Fruit fly (Drosophila melanogaster) whole organism, embryonic: ENCODE data around the gene CG14079.

Experiments
- BtbVII ChIP-seq: fragments of 200-800 bp; sonication (Bioruptor generic); optimal IDR thresholded peaks from 3 replicates; lab custom pipeline; 2017; ENCODE audit warnings: missing biosample characterization, mild to moderate bottlenecking, missing genetic modification characterization
- CG10431 ChIP-seq: fragments of 200-800 bp; sonication (Bioruptor generic); optimal IDR thresholded peaks from 3 replicates; lab custom pipeline; 2018; ENCODE audit warnings: missing biosample characterization, mild to moderate bottlenecking, missing genetic modification characterization
- CG10543 ChIP-seq: fragments of 200-800 bp; sonication (Bioruptor generic); optimal IDR thresholded peaks from 3 replicates; lab custom pipeline; 2017; ENCODE audit warnings: missing biosample characterization, mild to moderate bottlenecking, missing genetic modification characterization, moderate library complexity
- CG10565 ChIP-seq: fragments of 200-800 bp; sonication (Bioruptor generic); optimal IDR thresholded peaks from 3 replicates; lab custom pipeline; 2016; ENCODE audit warnings: missing biosample characterization, mild to moderate bottlenecking, missing genetic modification characterization
- CG11456 ChIP-seq: fragments of 200-800 bp; sonication (Bioruptor generic); IDR thresholded peaks from 3 replicates; pipeline ENCODE4 v1.3.6; 2022; ENCODE audit warnings: missing biosample characterization, missing genetic modification characterization
- CG11696 ChIP-seq: fragments of 200-800 bp; sonication (Bioruptor generic); IDR thresholded peaks from 2 replicates; pipeline ENCODE4 v1.3.6; 2022; ENCODE audit warnings: missing biosample characterization, missing genetic modification characterization
- CG12299 ChIP-seq: fragments of 200-800 bp; sonication (Bioruptor generic); optimal IDR thresholded peaks from 2 replicates; lab custom pipeline; 2018; ENCODE audit warnings: missing biosample characterization, mild to moderate bottlenecking, missing genetic modification characterization
- CG13424 ChIP-seq: fragments of 200-800 bp; sonication (Bioruptor generic); optimal IDR thresholded peaks from 2 replicates; lab custom pipeline; 2019; ENCODE audit warnings: missing biosample characterization, mild to moderate bottlenecking, missing genetic modification characterization, moderate library complexity
- CG13624 ChIP-seq: fragments of 200-800 bp; sonication (Bioruptor generic); optimal IDR thresholded peaks from 2 replicates; lab custom pipeline; 2016; ENCODE audit warnings: missing biosample characterization, missing genetic modification characterization
- CG14710 ChIP-seq: fragments of 200-800 bp; sonication (Bioruptor generic); optimal IDR thresholded peaks from 3 replicates; lab custom pipeline; 2019; ENCODE audit warnings: missing biosample characterization, mild to moderate bottlenecking, missing genetic modification characterization, moderate library complexity
- CG14860 ChIP-seq: fragments of 200-800 bp; sonication (Bioruptor generic); IDR thresholded peaks from 3 replicates; pipeline ENCODE4 v1.3.6; 2022; ENCODE audit warnings: missing biosample characterization, missing genetic modification characterization; ENCODE audit not compliant: partially characterized antibody
- CG15514 ChIP-seq: fragments of 200-800 bp; sonication (Bioruptor generic); optimal IDR thresholded peaks from 3 replicates; lab custom pipeline; 2017; ENCODE audit warnings: missing biosample characterization, missing genetic modification characterization, mild to moderate bottlenecking, moderate library complexity, missing genetic modification reagents
- CG16815 ChIP-seq: fragments of 200-800 bp; sonication (Bioruptor generic); optimal IDR thresholded peaks from 3 replicates; lab custom pipeline; 2017; ENCODE audit warnings: missing biosample characterization, mild to moderate bottlenecking, missing genetic modification characterization
- CG17385 ChIP-seq: fragments of 200-800 bp; sonication (Bioruptor generic); optimal IDR thresholded peaks from 3 replicates; lab custom pipeline; 2018; ENCODE audit warnings: missing biosample characterization, mild to moderate bottlenecking, missing genetic modification characterization
- CG17568 ChIP-seq: fragments of 200-800 bp; sonication (Bioruptor generic); optimal IDR thresholded peaks from 2 replicates; lab custom pipeline; 2018; ENCODE audit warnings: missing biosample characterization, mild to moderate bottlenecking, missing genetic modification characterization, moderate library complexity
- CG18262 ChIP-seq: fragments of 200-800 bp; optimal IDR thresholded peaks from 3 replicates; lab custom pipeline; 2019; ENCODE audit warnings: missing biosample characterization, mild to moderate bottlenecking, missing genetic modification characterization, moderate library complexity
- CG2120 ChIP-seq: fragments of 200-800 bp; sonication (Bioruptor generic); optimal IDR thresholded peaks from 3 replicates; lab custom pipeline; 2016; ENCODE audit warnings: missing biosample characterization, missing genetic modification characterization
- CG2712 ChIP-seq: fragments of 200-800 bp; optimal IDR thresholded peaks from 3 replicates; lab custom pipeline; 2019; ENCODE audit warnings: missing biosample characterization, mild to moderate bottlenecking, missing genetic modification characterization, moderate library complexity
- CG3065 ChIP-seq: fragments of 200-800 bp; sonication (Bioruptor generic); optimal IDR thresholded peaks from 2 replicates; lab custom pipeline; 2016; ENCODE audit warnings: missing biosample characterization, missing genetic modification characterization
- CG3163 ChIP-seq: fragments of 200-800 bp; sonication (Bioruptor generic); optimal IDR thresholded peaks from 3 replicates; lab custom pipeline; 2016; ENCODE audit warnings: missing biosample characterization, missing genetic modification characterization
- CG3281 ChIP-seq: fragments of 200-800 bp; sonication (Bioruptor generic); optimal IDR thresholded peaks from 3 replicates; lab custom pipeline; 2017; ENCODE audit warnings: missing biosample characterization, mild to moderate bottlenecking, missing genetic modification characterization
- CG7745 ChIP-seq: fragments of 200-800 bp; sonication (Bioruptor generic); optimal IDR thresholded peaks from 2 replicates; lab custom pipeline; 2018; ENCODE audit warnings: missing biosample characterization, mild to moderate bottlenecking, missing genetic modification characterization, moderate library complexity
- CG8388 ChIP-seq: fragments of 200-800 bp; sonication (Bioruptor generic); optimal IDR thresholded peaks from 2 replicates; lab custom pipeline; 2019; ENCODE audit warnings: missing biosample characterization, mild to moderate bottlenecking, missing genetic modification characterization, moderate library complexity
- HLHmδ ChIP-seq: fragments of 200-800 bp; sonication (Bioruptor generic); optimal IDR thresholded peaks from 2 replicates; lab custom pipeline; 2018; ENCODE audit warnings: missing biosample characterization, mild to moderate bottlenecking, missing genetic modification characterization, moderate library complexity
- Hand ChIP-seq: fragments of 200-800 bp; sonication (Bioruptor generic); optimal IDR thresholded peaks from 2 replicates; lab custom pipeline; 2017; ENCODE audit warnings: mild to moderate bottlenecking, missing biosample characterization, missing genetic modification reagents, missing genetic modification characterization
- Hmx ChIP-seq: fragments of 200-800 bp; sonication (Bioruptor generic); optimal IDR thresholded peaks from 2 replicates; lab custom pipeline; 2016; ENCODE audit warnings: missing biosample characterization, missing genetic modification characterization
- Neu2 ChIP-seq: fragments of 200-800 bp; sonication (Bioruptor generic); optimal IDR thresholded peaks from 3 replicates; lab custom pipeline; 2016; ENCODE audit warnings: missing biosample characterization, missing genetic modification characterization, borderline replicate concordance
- Nf-YC ChIP-seq: fragments of 200-800 bp; optimal IDR thresholded peaks from 3 replicates; lab custom pipeline; 2019; ENCODE audit warnings: missing biosample characterization, mild to moderate bottlenecking, missing genetic modification characterization, moderate library complexity
- NfI ChIP-seq: fragments of 200-800 bp; sonication (Bioruptor generic); optimal IDR thresholded peaks from 3 replicates; lab custom pipeline; 2018; ENCODE audit warnings: missing biosample characterization, mild to moderate bottlenecking, missing genetic modification characterization, moderate library complexity
- Sin3A ChIP-seq: fragments of >200 bp; optimal IDR thresholded peaks from 2 replicates; lab custom pipeline; 2018
- Sox102F ChIP-seq: fragments of 200-800 bp; sonication (Bioruptor generic); optimal IDR thresholded peaks from 2 replicates; lab custom pipeline; 2018; ENCODE audit warnings: missing biosample characterization, mild to moderate bottlenecking, missing genetic modification characterization, moderate library complexity
- YL-1 ChIP-seq: fragments of 200-800 bp; sonication (Bioruptor generic); optimal IDR thresholded peaks from 3 replicates; lab custom pipeline; 2017; ENCODE audit warnings: missing biosample characterization, mild to moderate bottlenecking, missing genetic modification characterization
- ash1 ChIP-seq: fragments of 200-800 bp; sonication (Bioruptor generic); optimal IDR thresholded peaks from 2 replicates; lab custom pipeline; 2018; ENCODE audit warnings: missing biosample characterization, mild to moderate bottlenecking, missing genetic modification characterization
- bcd ChIP-seq: fragments of 200-800 bp; sonication (Bioruptor generic); optimal IDR thresholded peaks from 2 replicates; lab custom pipeline; 2017; ENCODE audit warnings: missing biosample characterization, mild to moderate bottlenecking, missing genetic modification characterization
- cad ChIP-seq: fragments of >200 bp; optimal IDR thresholded peaks from 2 replicates; lab custom pipeline; 2017; ENCODE audit warnings: missing biosample characterization, missing genetic modification characterization
- caup ChIP-seq: fragments of 200-800 bp; sonication (Bioruptor generic); optimal IDR thresholded peaks from 3 replicates; lab custom pipeline; 2017; ENCODE audit warnings: missing biosample characterization, mild to moderate bottlenecking, missing genetic modification characterization, moderate library complexity; ENCODE audit not compliant: severe bottlenecking
- crp ChIP-seq, 2 experiments: fragments of 200-800 bp; sonication (Bioruptor generic); optimal IDR thresholded peaks; 2 replicates in 1 of 2; 3 replicates in 1 of 2; lab custom pipeline; 2017; ENCODE audit warnings: missing biosample characterization in 2 of 2, missing genetic modification characterization in 2 of 2, mild to moderate bottlenecking in 1 of 2, moderate library complexity in 1 of 2
- da ChIP-seq: fragments of 200-800 bp; sonication (Bioruptor generic); optimal IDR thresholded peaks from 2 replicates; lab custom pipeline; 2016; ENCODE audit warnings: missing biosample characterization, missing genetic modification characterization
- gro ChIP-seq: fragments of 200-800 bp; sonication (Bioruptor generic); optimal IDR thresholded peaks from 2 replicates; lab custom pipeline; 2016; ENCODE audit warnings: missing biosample characterization, missing genetic modification characterization
- inv ChIP-seq: fragments of 200-800 bp; sonication (Bioruptor generic); IDR thresholded peaks from 2 replicates; pipeline ENCODE4 v1.3.6; 2022; ENCODE audit warnings: missing biosample characterization, missing genetic modification characterization; ENCODE audit not compliant: partially characterized antibody
- luna ChIP-seq: fragments of 200-800 bp; sonication (Bioruptor generic); optimal IDR thresholded peaks from 2 replicates; lab custom pipeline; 2016; ENCODE audit warnings: missing biosample characterization, missing genetic modification characterization
- mam ChIP-seq: fragments of 200-800 bp; sonication (Bioruptor generic); optimal IDR thresholded peaks from 3 replicates; lab custom pipeline; 2016; ENCODE audit warnings: missing biosample characterization, missing genetic modification characterization
- nom ChIP-seq: fragments of 200-800 bp; sonication (Bioruptor generic); optimal IDR thresholded peaks from 2 replicates; lab custom pipeline; 2017; ENCODE audit warnings: missing biosample characterization, missing genetic modification characterization, mild to moderate bottlenecking, moderate library complexity, missing genetic modification reagents
- phol ChIP-seq: fragments of 200-800 bp; sonication (Bioruptor generic); optimal IDR thresholded peaks from 3 replicates; lab custom pipeline; 2018; ENCODE audit warnings: missing biosample characterization, mild to moderate bottlenecking, missing genetic modification characterization, moderate library complexity
- row ChIP-seq: fragments of 200-800 bp; sonication (Bioruptor generic); IDR thresholded peaks from 3 replicates; pipeline ENCODE4 v1.3.6; 2022; ENCODE audit warnings: missing biosample characterization, missing genetic modification characterization
- schlank ChIP-seq: fragments of 200-800 bp; sonication (Bioruptor generic); optimal IDR thresholded peaks from 2 replicates; lab custom pipeline; 2018; ENCODE audit warnings: missing biosample characterization, mild to moderate bottlenecking, missing genetic modification characterization
- unc-4 ChIP-seq: fragments of 200-800 bp; sonication (Bioruptor generic); IDR thresholded peaks from 2 replicates; pipeline ENCODE4 v1.3.6; 2022; ENCODE audit warnings: missing biosample characterization, missing genetic modification characterization; ENCODE audit not compliant: partially characterized antibody
- vnd ChIP-seq: fragments of 200-800 bp; sonication (Bioruptor generic); IDR thresholded peaks from 3 replicates; pipeline ENCODE4 v1.3.6; 2022; ENCODE audit warnings: missing biosample characterization, missing genetic modification characterization; ENCODE audit not compliant: partially characterized antibody
- zen ChIP-seq: fragments of 200-800 bp; sonication (Bioruptor generic); optimal IDR thresholded peaks from 3 replicates; lab custom pipeline; 2018; ENCODE audit warnings: missing biosample characterization, mild to moderate bottlenecking, missing genetic modification characterization, moderate library complexity
- zfh2 ChIP-seq: fragments of 200-800 bp; sonication (Bioruptor generic); optimal IDR thresholded peaks from 2 replicates; lab custom pipeline; 2016; ENCODE audit warnings: missing biosample characterization, missing genetic modification characterization

Gene CG14079

DNA sequence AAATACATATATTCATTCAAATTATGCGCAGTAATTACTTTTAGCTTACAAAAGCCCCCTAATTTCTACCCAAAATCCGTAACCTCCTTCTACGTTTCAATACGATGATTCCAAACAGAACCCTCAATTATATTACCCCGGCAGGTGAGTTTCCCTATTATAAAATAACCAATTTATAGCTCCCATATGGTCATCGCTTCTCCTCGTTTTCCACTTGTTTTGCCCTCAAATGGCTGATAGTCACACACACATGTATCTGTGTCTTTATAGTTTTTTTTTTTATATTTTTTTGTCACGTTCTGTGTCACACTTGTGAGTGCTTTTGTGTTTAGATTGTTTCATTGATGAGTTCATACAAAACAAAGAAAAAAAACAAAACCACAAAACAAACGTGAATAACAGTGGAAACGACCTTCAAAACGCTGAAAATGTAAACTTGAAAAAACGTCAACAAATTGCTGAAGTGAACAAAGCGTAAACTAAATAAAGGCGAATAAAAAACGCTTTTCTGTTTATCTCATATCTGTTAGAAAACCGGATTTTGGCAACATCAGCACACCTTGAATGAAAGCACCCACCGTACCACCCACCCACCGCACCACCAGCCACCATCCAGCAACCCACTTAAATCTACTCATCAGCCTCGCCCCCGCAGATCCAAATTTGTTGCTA lies 26.5 kb upstream of the CG14079 start (continued):
- no peak for TF ChIP-seq phol
- TF ChIP-seq caup = peak; percentile 45
- TF ChIP-seq unc-4 (GFP tag; lab: Robert Waterston, UW) = no peak
- TF ChIP-seq CG3281 (GFP tag; lab: Kevin White, UChicago) = peak; percentile 53
- peak; percentile 0 for TF ChIP-seq CG17385
- TF ChIP-seq zfh2 = peak; percentile 23
- TF ChIP-seq CG17568 = peak; percentile 28
- no peak for TF ChIP-seq vnd (GFP tag; lab: Robert Waterston, UW)
- TF ChIP-seq row (GFP tag; lab: Robert Waterston, UW) = peak; percentile 24; the same call in 2 of the 3 replicates
- peak; percentile 69 for TF ChIP-seq CG10543
- TF ChIP-seq luna (GFP tag; lab: Kevin White, UChicago) = no peak
- TF ChIP-seq mam (GFP tag; lab: Kevin White, UChicago) = peak; percentile 21
- TF ChIP-seq Sin3A (lab: Kevin White, UChicago) = no peak
- TF ChIP-seq BtbVII (GFP tag; lab: Kevin White, UChicago) = peak; percentile 19
- TF ChIP-seq CG3163 = no peak
- TF ChIP-seq CG8388 (GFP tag; lab: Kevin White, UChicago) = no peak
- TF ChIP-seq CG11696 (GFP tag; lab: Robert Waterston, UW) = no peak
- TF ChIP-seq CG2120 = peak; percentile 51
- peak; percentile 14 for TF ChIP-seq CG13424 (tag; lab: Kevin White, UChicago)
- no peak for TF ChIP-seq Neu2 (GFP tag; lab: Kevin White, UChicago)
- TF ChIP-seq da = no peak
- TF ChIP-seq zen (tag; lab: Kevin White, UChicago) = no peak
- no peak for TF ChIP-seq ash1 (GFP tag; lab: Kevin White, UChicago)
- TF ChIP-seq CG15514 (GFP tag; lab: Kevin White, UChicago) = peak; percentile 45
- TF ChIP-seq gro (GFP tag; lab: Kevin White, UChicago) = peak; percentile 62
- no peak for TF ChIP-seq NfI (GFP tag; lab: Kevin White, UChicago)
- peak; percentile 11 for TF ChIP-seq CG2712 (tag; lab: Kevin White, UChicago)
- TF ChIP-seq YL-1 (GFP tag; lab: Kevin White, UChicago) = no peak
- TF ChIP-seq crp (GFP tag; optimal IDR thresholded peaks at IDR 0.05; lab: Kevin White, UChicago) = no peak
- peak; percentile 49 for TF ChIP-seq schlank
- peak; percentile 40 for TF ChIP-seq bcd
- TF ChIP-seq CG10431 (GFP tag; lab: Kevin White, UChicago) = no peak
- no peak for TF ChIP-seq CG12299 (tag; lab: Kevin White, UChicago)
- no peak for TF ChIP-seq nom (GFP tag; lab: Kevin White, UChicago)
- no peak for TF ChIP-seq Nf-YC (tag; lab: Kevin White, UChicago)

DNA sequence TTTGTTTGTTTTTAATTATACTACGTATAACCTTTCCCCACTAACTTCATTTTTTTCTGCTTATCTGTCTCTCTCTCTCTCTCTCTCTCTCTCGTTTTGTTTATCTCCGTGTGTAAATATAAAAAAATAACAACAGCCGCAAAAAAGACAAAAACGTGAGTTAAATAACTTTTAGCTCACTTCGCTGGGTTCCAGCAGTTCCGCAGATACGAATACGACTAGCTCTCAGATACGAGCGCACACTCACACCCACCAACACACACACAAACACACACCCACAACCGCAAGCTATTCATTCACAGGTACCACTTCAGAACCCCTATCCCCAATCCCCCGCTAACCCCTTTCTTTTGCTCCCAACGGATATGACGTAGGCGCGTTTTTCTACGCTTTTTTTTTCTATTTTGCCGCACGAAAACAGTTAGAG lies 25.6 kb upstream of the CG14079 start:
- no peak for TF ChIP-seq CG14860
- no peak for TF ChIP-seq CG18262 (tag; lab: Kevin White, UChicago)
- TF ChIP-seq CG11456 (GFP tag; lab: Robert Waterston, UW) = no peak
- no peak for TF ChIP-seq CG3065 (GFP tag; lab: Kevin White, UChicago)
- no peak for TF ChIP-seq Hmx (GFP tag; lab: Kevin White, UChicago)
- TF ChIP-seq CG7745 = no peak
- TF ChIP-seq HLHmδ (GFP tag; lab: Kevin White, UChicago) = no peak
- TF ChIP-seq Hand (GFP tag; lab: Kevin White, UChicago) = peak; percentile 8
- TF ChIP-seq CG13624 (GFP tag; lab: Kevin White, UChicago) = no peak
- TF ChIP-seq CG10565 (GFP tag; lab: Kevin White, UChicago) = no peak
- no peak for TF ChIP-seq cad (GFP tag; lab: Kevin White, UChicago)
- TF ChIP-seq inv (GFP tag; lab: Robert Waterston, UW) = no peak
- TF ChIP-seq Sox102F (GFP tag; lab: Kevin White, UChicago) = no peak
- peak; percentile 93 for TF ChIP-seq nom (GFP tag; lab: Kevin White, UChicago)
- no peak for TF ChIP-seq CG14710 (tag; lab: Kevin White, UChicago)
- TF ChIP-seq CG16815 (GFP tag; lab: Kevin White, UChicago) = no peak
